Worm (Caenorhabditis elegans) whole organism, L2 larva: Measurements from ENCODE around the gene rpn-2.

Experiments
- aly-2 ChIP-seq: fragments of 150-350 bp; optimal IDR thresholded peaks from 2 replicates; lab custom pipeline; 2014; ENCODE audit warnings: missing biosample characterization, missing genetic modification characterization
- crh-2 ChIP-seq: sonication (generic microtip); optimal IDR thresholded peaks from 2 replicates; lab custom pipeline; 2017; ENCODE audit warnings: missing biosample characterization, missing genetic modification characterization
- elt-3 ChIP-seq: sonication (generic microtip); optimal IDR thresholded peaks from 2 replicates; lab custom pipeline; 2017; ENCODE audit warnings: missing biosample characterization, missing genetic modification characterization
- lin-39 ChIP-seq: fragments of 150-350 bp; optimal IDR thresholded peaks from 2 replicates; lab custom pipeline; 2014; ENCODE audit warnings: missing biosample characterization, missing genetic modification reagents, missing genetic modification characterization
- lsy-2 ChIP-seq, 2 experiments: fragments of 150-350 bp in 1 of 2; sonication (generic microtip) in 1 of 2; optimal IDR thresholded peaks; 2 replicates each; lab custom pipeline; 2014 to 2017; ENCODE audit warnings: missing biosample characterization in 2 of 2, missing genetic modification characterization in 2 of 2
- nhr-11 ChIP-seq: fragments of 150-350 bp; optimal IDR thresholded peaks from 2 replicates; lab custom pipeline; 2014; ENCODE audit warnings: missing biosample characterization, missing genetic modification characterization
- nhr-129 ChIP-seq: fragments of 150-350 bp; optimal IDR thresholded peaks from 2 replicates; lab custom pipeline; 2014; ENCODE audit warnings: missing biosample characterization, missing genetic modification characterization
- nhr-237 ChIP-seq: fragments of 150-350 bp; optimal IDR thresholded peaks from 2 replicates; lab custom pipeline; 2014; ENCODE audit warnings: missing biosample characterization, missing genetic modification characterization
- nhr-25 ChIP-seq: fragments of 150-350 bp; sonication (generic microtip); optimal IDR thresholded peaks from 3 replicates; lab custom pipeline; 2014; ENCODE audit warnings: missing biosample characterization, missing genetic modification characterization
- sma-3 ChIP-seq: sonication (generic microtip); optimal IDR thresholded peaks from 2 replicates; lab custom pipeline; 2016; ENCODE audit warnings: missing genetic modification reagents, missing genetic modification characterization, missing compliant biosample characterization
- snpc-4 ChIP-seq: fragments of 150-350 bp; optimal IDR thresholded peaks from 2 replicates; lab custom pipeline; 2014; ENCODE audit warnings: missing biosample characterization, missing genetic modification characterization
- unc-62 ChIP-seq: fragments of 150-350 bp; optimal IDR thresholded peaks from 2 replicates; lab custom pipeline; 2014; ENCODE audit warnings: missing biosample characterization, missing genetic modification reagents, missing genetic modification characterization
- ztf-11 ChIP-seq: sonication (generic microtip); optimal IDR thresholded peaks from 2 replicates; lab custom pipeline; 2017; ENCODE audit warnings: missing biosample characterization, missing genetic modification characterization
- ztf-4 ChIP-seq: fragments of 150-350 bp; optimal IDR thresholded peaks from 2 replicates; lab custom pipeline; 2014; ENCODE audit warnings: missing biosample characterization, missing genetic modification characterization

DNA sequence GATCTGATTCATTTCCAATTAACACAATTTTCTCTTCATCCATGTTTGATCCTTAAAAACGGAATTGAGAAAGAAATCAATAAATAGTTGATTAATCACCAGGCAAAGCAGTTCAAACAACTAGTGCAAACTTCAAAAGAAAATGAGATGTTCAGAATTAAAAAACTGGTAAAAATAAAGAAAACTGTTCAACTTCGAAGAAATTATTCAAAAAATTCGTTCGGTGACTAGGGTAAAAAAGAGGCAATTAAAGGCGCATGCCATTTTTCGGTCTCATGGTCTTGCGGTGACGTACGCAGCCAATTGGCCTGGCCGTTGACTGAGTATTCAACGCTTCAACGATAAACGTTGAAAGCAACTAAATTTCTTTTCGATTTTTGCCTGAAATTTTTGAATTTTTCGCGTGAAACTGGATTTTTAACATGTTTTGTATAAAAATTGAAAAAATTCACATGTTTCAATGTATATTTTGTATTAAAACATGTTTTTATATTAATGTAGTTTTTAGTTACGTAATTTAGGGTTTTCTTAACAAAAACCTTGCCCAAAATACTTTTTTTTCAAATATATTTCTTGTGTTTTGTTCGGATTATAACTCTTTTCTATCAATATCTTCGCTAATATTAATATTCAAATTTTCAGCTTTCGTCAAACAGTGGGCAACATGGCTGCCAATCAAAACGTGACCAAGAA is 7.3 kb downstream of the rpn-2 start, which contains the start of the genes sna-3 and rps-3:
- TF ChIP-seq aly-2 (no peak), elt-3 (tag; lab: Kevin White, UChicago) (no peak), lin-39 (tag; lab: Kevin White, UChicago) (no peak), ztf-4 (tag; lab: Kevin White, UChicago) (no peak), nhr-237 (tag; lab: Kevin White, UChicago) (no peak), sma-3 (peak; percentile 52), crh-2 (tag; lab: Kevin White, UChicago) (peak; percentile 90), nhr-25 (tag; lab: Kevin White, UChicago) (peak; percentile 73), nhr-129 (tag; lab: Kevin White, UChicago) (peak; percentile 91), nhr-11 (tag; lab: Kevin White, UChicago) (no peak), unc-62 (GFP tag; lab: Kevin White, UChicago) (no peak), lsy-2 (tag; optimal IDR thresholded peaks at IDR 0.05; lab: Kevin White, UChicago) (peak; percentile 68 to 92), snpc-4 (tag; lab: Kevin White, UChicago) (peak; percentile 63), ztf-11 (tag; lab: Kevin White, UChicago) (no peak)
